Fruit fly (Drosophila melanogaster) whole organism, wandering third instar larva: ENCODE results near the gene lectin-28C.

Experiments used
- Abd-B ChIP-seq: fragments of >200 bp; optimal IDR thresholded peaks from 2 replicates; lab custom pipeline; 2017; ENCODE audit warnings: missing biosample characterization, missing genetic modification characterization
- CG32264 ChIP-seq: fragments of 200-800 bp; sonication (Bioruptor generic); optimal IDR thresholded peaks from 2 replicates; lab custom pipeline; 2016; ENCODE audit warnings: missing biosample characterization, missing genetic modification characterization
- CG9705 ChIP-seq: fragments of 200-800 bp; sonication (Bioruptor generic); optimal IDR thresholded peaks from 2 replicates; lab custom pipeline; 2018; ENCODE audit warnings: missing biosample characterization, mild to moderate bottlenecking, missing genetic modification characterization
- Dif ChIP-seq: fragments of 200-275, 200-300 bp; sonication (Bioruptor generic); optimal IDR thresholded peaks from 2 replicates; lab custom pipeline; 2018; ENCODE audit warnings: missing biosample characterization, missing genetic modification characterization; ENCODE audit not compliant: partially characterized antibody
- GATAd ChIP-seq: sonication (Bioruptor generic); optimal IDR thresholded peaks from 2 replicates; lab custom pipeline; 2016; ENCODE audit warnings: missing biosample characterization, missing genetic modification characterization
- HLH106 ChIP-seq: fragments of 200-800 bp; optimal IDR thresholded peaks from 3 replicates; lab custom pipeline; 2019; ENCODE audit warnings: missing biosample characterization, mild to moderate bottlenecking, missing genetic modification characterization, moderate library complexity
- Hnf4 ChIP-seq: fragments of 200-800 bp; sonication (Bioruptor generic); optimal IDR thresholded peaks from 2 replicates; lab custom pipeline; 2016; ENCODE audit warnings: missing biosample characterization, mild to moderate bottlenecking, missing genetic modification characterization
- Hr78 ChIP-seq: fragments of >200 bp; optimal IDR thresholded peaks from 2 replicates; lab custom pipeline; 2017; ENCODE audit warnings: missing biosample characterization, missing genetic modification characterization
- Hr83 ChIP-seq: fragments of 200-300 bp; sonication (Bioruptor generic); optimal IDR thresholded peaks from 2 replicates; lab custom pipeline; 2016; ENCODE audit warnings: missing biosample characterization, mild to moderate bottlenecking, missing genetic modification characterization, moderate library complexity; ENCODE audit not compliant: poor library complexity, severe bottlenecking
- Jra ChIP-seq: sonication (Bioruptor generic); optimal IDR thresholded peaks from 2 replicates; lab custom pipeline; 2016; ENCODE audit warnings: missing biosample characterization, missing genetic modification characterization
- Mio ChIP-seq: sonication (Bioruptor generic); optimal IDR thresholded peaks from 2 replicates; lab custom pipeline; 2016; ENCODE audit warnings: missing biosample characterization, missing genetic modification characterization
- Myc ChIP-seq: fragments of >200 bp; optimal IDR thresholded peaks from 2 replicates; lab custom pipeline; 2017
- OdsH ChIP-seq: fragments of 200-800 bp; sonication (Bioruptor generic); optimal IDR thresholded peaks from 2 replicates; lab custom pipeline; 2016; ENCODE audit warnings: missing biosample characterization, mild to moderate bottlenecking, missing genetic modification characterization
- Rel ChIP-seq, 2 experiments: fragments of 200-800 bp; sonication (Bioruptor generic) in 1 of 2; optimal IDR thresholded peaks; 2 replicates in 1 of 2; 3 replicates in 1 of 2; lab custom pipeline; 2016 to 2019; ENCODE audit warnings: mild to moderate bottlenecking in 2 of 2, missing biosample characterization in 2 of 2, missing genetic modification characterization in 2 of 2, moderate library complexity in 1 of 2
- Vsx2 ChIP-seq: fragments of 200-300, 225-300 bp; sonication (Bioruptor generic); optimal IDR thresholded peaks from 2 replicates; lab custom pipeline; 2018; ENCODE audit warnings: missing biosample characterization, missing genetic modification characterization; ENCODE audit not compliant: partially characterized antibody
- br ChIP-seq: fragments of 200-800 bp; sonication (Bioruptor generic); optimal IDR thresholded peaks from 2 replicates; lab custom pipeline; 2016; ENCODE audit warnings: missing biosample characterization, missing genetic modification characterization
- dl ChIP-seq, 2 experiments: fragments of 175-275, 200-275 bp in 1 of 2; fragments of 200-275 bp in 1 of 2; sonication (Bioruptor generic); optimal IDR thresholded peaks; lab custom pipeline; 2018; ENCODE audit warnings: mild to moderate bottlenecking in 2 of 2, missing biosample characterization in 2 of 2, missing genetic modification characterization in 2 of 2, moderate library complexity in 2 of 2; ENCODE audit not compliant: partially characterized antibody in 2 of 2, insufficient read depth in 1 of 2
- dmrt93B ChIP-seq: fragments of 200-800 bp; sonication (Bioruptor generic); optimal IDR thresholded peaks from 2 replicates; lab custom pipeline; 2018; ENCODE audit warnings: missing biosample characterization, mild to moderate bottlenecking, missing genetic modification characterization
- foxo ChIP-seq, 2 experiments: fragments of 200-800 bp; sonication (Bioruptor generic); optimal IDR thresholded peaks; 2 replicates in 1 of 2; 3 replicates in 1 of 2; lab custom pipeline; 2016 to 2017; ENCODE audit warnings: missing biosample characterization in 2 of 2, missing genetic modification characterization in 2 of 2
- fru ChIP-seq: fragments of 200-800 bp; sonication (Bioruptor generic); optimal IDR thresholded peaks from 3 replicates; lab custom pipeline; 2016; ENCODE audit warnings: missing biosample characterization, mild to moderate bottlenecking, missing genetic modification characterization
- jim ChIP-seq: fragments of 175-275, 200-325 bp; sonication (Bioruptor generic); optimal IDR thresholded peaks from 2 replicates; lab custom pipeline; 2016; ENCODE audit warnings: missing biosample characterization, mild to moderate bottlenecking, missing genetic modification characterization
- lola ChIP-seq: fragments of >200 bp; optimal IDR thresholded peaks from 2 replicates; lab custom pipeline; 2017; ENCODE audit warnings: missing biosample characterization, missing genetic modification characterization
- pan ChIP-seq: fragments of >200 bp; optimal IDR thresholded peaks from 2 replicates; lab custom pipeline; 2017
- psq ChIP-seq: fragments of 200-800 bp; sonication (Bioruptor generic); optimal IDR thresholded peaks from 3 replicates; lab custom pipeline; 2017; ENCODE audit warnings: missing biosample characterization, mild to moderate bottlenecking, missing genetic modification characterization, moderate library complexity
- rgr ChIP-seq: fragments of 200-800 bp; sonication (Bioruptor generic); optimal IDR thresholded peaks from 3 replicates; lab custom pipeline; 2016; ENCODE audit warnings: missing biosample characterization, mild to moderate bottlenecking, missing genetic modification characterization
- sage ChIP-seq: fragments of 200-800 bp; sonication (Bioruptor generic); optimal IDR thresholded peaks from 2 replicates; lab custom pipeline; 2016; ENCODE audit warnings: missing biosample characterization, mild to moderate bottlenecking, missing genetic modification characterization
- tai ChIP-seq: sonication (Bioruptor generic); optimal IDR thresholded peaks from 2 replicates; lab custom pipeline; 2016; ENCODE audit warnings: missing biosample characterization, missing genetic modification characterization
- usp ChIP-seq: fragments of >200 bp; optimal IDR thresholded peaks from 2 replicates; lab custom pipeline; 2017; ENCODE audit warnings: missing biosample characterization, missing genetic modification characterization
- woc ChIP-seq: sonication (Bioruptor generic); optimal IDR thresholded peaks from 2 replicates; lab custom pipeline; 2016; ENCODE audit warnings: missing biosample characterization, mild to moderate bottlenecking, missing genetic modification characterization

Gene lectin-28C

DNA sequence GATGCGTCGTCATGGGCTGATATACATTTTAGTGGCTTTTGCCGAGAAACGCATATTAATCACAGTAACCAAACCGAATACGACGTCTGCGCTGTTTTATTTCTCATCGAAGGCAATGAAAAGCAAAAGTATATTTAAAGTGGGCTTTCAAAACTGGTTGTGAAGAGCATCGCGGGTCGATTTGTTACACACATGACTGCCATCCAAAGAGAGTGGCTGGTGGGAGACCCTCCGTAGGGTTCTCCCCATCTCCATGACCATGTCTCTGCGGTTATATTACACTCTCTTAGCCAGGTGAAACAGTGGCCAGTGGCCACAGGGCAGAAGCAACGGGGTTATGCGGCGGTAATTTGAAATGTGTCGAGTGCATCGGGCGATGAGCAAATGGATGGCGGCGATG, 23.6 kb downstream of the lectin-28C start:
- TF ChIP-seq dl (GFP tag; optimal IDR thresholded peaks at IDR 0.05; lab: Kevin White, UChicago; ENCODE audit: insufficient read depth in 1 of 2, partially characterized antibody in 2 of 2) (peak; percentile 39 to 54), Vsx2 (GFP tag; lab: Kevin White, UChicago) (peak; percentile 10), woc (GFP tag; lab: Kevin White, UChicago) (peak; percentile 17), Dif (GFP tag; lab: Kevin White, UChicago) (peak; percentile 27), psq (no peak), fru (peak; percentile 36)

DNA sequence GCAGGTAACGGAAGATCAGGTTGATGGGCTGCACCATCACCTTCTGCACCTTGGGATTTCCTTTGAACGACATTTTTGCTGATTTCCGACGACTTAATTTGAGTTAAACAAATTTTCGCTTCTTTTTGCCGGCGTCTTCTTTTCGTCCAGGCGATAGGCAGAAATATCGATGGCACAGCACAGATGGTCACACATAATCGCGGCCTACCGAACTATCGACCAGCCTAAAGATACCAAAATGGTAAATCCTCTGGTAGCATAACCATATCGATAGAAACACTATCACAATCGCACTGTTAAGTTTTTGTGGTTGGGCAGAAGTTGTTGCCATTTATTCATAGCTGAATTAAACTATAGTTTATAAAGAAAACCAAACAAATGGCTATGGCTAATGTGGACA, 28.4 kb downstream of the lectin-28C start, which contains the start of the genes SmE and CG34132:
TSS of gene SmE (minus strand) at position 180 of the 400 bp plus-strand sequence.
TSS of gene CG34132 (plus strand) at position 233 of the 400 bp plus-strand sequence.
- no peak for TF ChIP-seq rgr
- no peak for TF ChIP-seq woc (GFP tag; lab: Kevin White, UChicago)
- TF ChIP-seq Jra (GFP tag; lab: Kevin White, UChicago) = no peak
- TF ChIP-seq CG32264 = no peak
- no peak for TF ChIP-seq Mio (GFP tag; lab: Kevin White, UChicago)
- no peak for TF ChIP-seq Hr83 (GFP tag; lab: Kevin White, UChicago)
- TF ChIP-seq Hnf4 = peak; percentile 5
- TF ChIP-seq OdsH = no peak
- TF ChIP-seq CG9705 (GFP tag; lab: Kevin White, UChicago) = no peak
- TF ChIP-seq dmrt93B (GFP tag; lab: Kevin White, UChicago) = no peak
- TF ChIP-seq Rel (GFP tag; optimal IDR thresholded peaks at IDR 0.05; lab: Kevin White, UChicago) = no peak
- peak; percentile 51 for TF ChIP-seq Rel (tag; optimal IDR thresholded peaks at IDR 0.05; lab: Kevin White, UChicago)
- TF ChIP-seq GATAd = no peak

DNA sequence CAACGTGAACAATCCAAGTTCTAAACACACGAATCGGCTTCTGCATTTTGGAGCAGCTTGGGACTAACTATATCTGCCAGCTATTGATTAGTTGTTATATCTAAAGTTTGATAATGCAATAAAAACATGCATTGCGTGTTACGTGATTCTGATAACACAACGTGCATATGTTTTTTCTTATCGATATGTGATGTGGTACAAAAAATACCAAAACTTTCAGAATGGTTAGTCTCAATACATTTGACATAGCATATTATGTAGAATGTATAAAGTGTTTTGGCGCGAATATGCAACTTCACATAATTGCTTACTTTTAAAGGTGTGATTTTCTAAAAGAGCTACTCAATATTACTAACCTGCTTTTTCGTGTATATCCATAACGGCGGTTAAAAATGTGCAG, 29.1 kb downstream of the lectin-28C start:
- TF ChIP-seq Myc (lab: Kevin White, UChicago) (peak; percentile 9), pan (lab: Kevin White, UChicago) (no peak), tai (GFP tag; lab: Kevin White, UChicago) (peak; percentile 35)

DNA sequence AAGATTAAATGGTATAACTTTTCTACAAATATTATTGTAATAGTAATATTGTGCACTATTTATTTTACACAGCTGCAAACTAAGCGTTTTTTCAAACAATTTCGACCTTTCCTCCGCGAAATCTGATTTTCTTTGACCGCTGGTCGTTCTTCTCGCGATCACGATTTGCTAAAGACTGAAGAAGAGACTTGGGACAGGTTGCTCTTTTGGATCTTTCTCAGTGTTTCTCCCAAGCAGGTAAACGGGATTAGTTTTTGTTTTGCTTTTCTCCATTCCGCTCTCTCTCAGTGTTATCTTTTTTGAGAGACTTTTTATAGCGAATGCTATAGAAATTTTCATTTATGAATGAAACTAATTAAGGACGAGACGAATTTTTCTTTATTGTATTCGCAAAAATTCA, 30.5 kb downstream of the lectin-28C start, which contains the start of gene CG7102:
TSS of gene CG7102 (minus strand) at position 181 of the 400 bp plus-strand sequence.
- TF ChIP-seq Rel (GFP tag; optimal IDR thresholded peaks at IDR 0.05; lab: Kevin White, UChicago) (no peak), Rel (tag; optimal IDR thresholded peaks at IDR 0.05; lab: Kevin White, UChicago) (no peak), Vsx2 (GFP tag; lab: Kevin White, UChicago) (no peak), jim (no peak), dl (GFP tag; optimal IDR thresholded peaks at IDR 0.05; lab: Kevin White, UChicago; ENCODE audit: insufficient read depth in 1 of 2, partially characterized antibody in 2 of 2) (no peak), Hr78 (no peak), rgr (no peak), Hr83 (GFP tag; lab: Kevin White, UChicago) (no peak), Abd-B (GFP tag; lab: Kevin White, UChicago) (no peak)

DNA sequence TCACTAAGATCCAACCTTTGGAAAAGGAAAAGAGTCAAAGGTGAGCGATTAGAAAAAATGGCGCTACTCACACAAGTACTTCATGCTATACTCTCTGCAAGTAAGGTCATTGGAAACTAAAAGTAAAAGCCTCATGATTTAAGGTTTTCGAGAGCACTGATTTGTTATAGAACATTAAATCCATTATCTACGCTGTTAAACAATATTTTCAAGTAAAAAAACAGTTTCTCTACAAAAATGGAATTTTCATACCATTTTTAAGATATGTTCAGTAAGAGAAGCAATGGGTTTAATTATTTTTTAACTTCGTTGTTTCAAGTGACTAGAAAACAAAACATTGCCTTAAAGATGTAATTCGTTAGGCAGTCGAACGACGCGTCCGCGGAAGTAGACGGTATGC, 32.2 kb downstream of the lectin-28C start, which contains the start of gene Spn28Da:
TSS of gene Spn28Da (minus strand) at position 101 of the 400 bp plus-strand sequence.
- TF ChIP-seq usp (no peak), HLH106 (tag; lab: Kevin White, UChicago) (no peak), CG32264 (no peak), woc (GFP tag; lab: Kevin White, UChicago) (no peak), Dif (GFP tag; lab: Kevin White, UChicago) (no peak), br (GFP tag; lab: Kevin White, UChicago) (no peak), foxo (GFP tag; optimal IDR thresholded peaks at IDR 0.05; lab: Kevin White, UChicago) (no peak), CG9705 (GFP tag; lab: Kevin White, UChicago) (no peak), rgr (no peak)

DNA sequence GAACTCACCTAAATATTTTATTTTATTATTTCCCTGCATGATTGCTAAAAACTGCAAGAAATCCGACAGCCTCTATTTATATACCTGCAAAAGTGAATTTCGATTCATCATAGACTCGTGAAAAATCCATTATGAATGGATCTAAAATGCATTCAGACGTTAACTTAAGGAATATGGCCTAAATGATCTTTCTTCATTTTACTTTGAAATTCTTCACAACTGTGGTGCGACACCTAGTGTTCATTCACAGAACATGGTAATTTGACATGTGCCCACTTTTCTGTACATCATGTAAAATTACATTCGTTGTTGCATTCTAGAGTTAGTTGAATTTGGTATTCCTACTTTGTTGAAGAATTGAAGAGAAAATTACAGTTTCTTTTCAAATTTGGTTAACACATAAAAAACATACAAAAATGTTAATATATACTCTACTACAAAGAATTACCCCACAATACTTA, 33.8 kb downstream of the lectin-28C start, which contains the start of gene Spn28Db:
TSS of gene Spn28Db (minus strand) at position 51 of the 461 bp plus-strand sequence.
- TF ChIP-seq sage (no peak), lola (GFP tag; lab: Kevin White, UChicago) (no peak), tai (GFP tag; lab: Kevin White, UChicago) (peak; percentile 46), jim (no peak), dl (GFP tag; optimal IDR thresholded peaks at IDR 0.05; lab: Kevin White, UChicago; ENCODE audit: insufficient read depth in 1 of 2, partially characterized antibody in 2 of 2) (peak in 1 of 2 experiments; percentile 18), pan (lab: Kevin White, UChicago) (no peak), Myc (lab: Kevin White, UChicago) (peak; percentile 47), Mio (GFP tag; lab: Kevin White, UChicago) (no peak), OdsH (no peak)
